In the genomic region with DNA sequence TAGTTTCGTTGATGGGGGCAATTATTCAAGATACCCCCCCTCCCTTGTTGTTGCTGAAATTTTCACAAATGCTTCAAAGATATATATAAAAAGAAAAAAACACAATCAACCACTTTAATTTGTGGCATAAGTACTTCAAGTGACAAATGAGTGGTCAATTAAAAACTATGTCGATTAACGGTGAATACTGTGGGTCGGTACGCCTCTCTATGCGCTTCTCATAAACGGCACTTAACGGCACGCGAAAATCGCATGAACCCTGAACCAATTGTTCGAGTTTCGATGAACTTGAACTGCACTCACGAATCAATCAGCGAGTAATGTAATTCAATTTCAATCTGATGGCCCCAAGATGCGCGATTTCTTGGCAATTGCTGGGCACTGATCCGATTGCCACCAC, we compare ENCODE assay signal across 3 fruit fly cellular contexts.
A peak's percentile ranks its signal among the peaks of the same experiment; 100 is the strongest.
TF ChIP-seq lines count a peak whose summit lies in the region.

No protein-coding gene starts in this region.

- TF ChIP-seq CTCF in whole organism, embryonic (GFP tag; optimal IDR thresholded peaks at IDR 0.05; lab: Kevin White, UChicago), result no peak

TF ChIP-seq in whole organism, adult, 20 proteins besides CTCF, POLR2A, EP300 and RAD21:
- peak; percentile 55 for TF ChIP-seq kay (GFP tag; lab: Kevin White, UChicago; ENCODE audit: borderline replicate concordance)
- TF ChIP-seq Mnt (GFP tag; optimal IDR thresholded peaks at IDR 0.05; lab: Kevin White, UChicago), result no peak

TF ChIP-seq in whole organism, embryonic, 481 proteins besides CTCF, POLR2A, EP300 and RAD21:
- TF ChIP-seq h (optimal IDR thresholded peaks at IDR 0.05; lab: Kevin White, UChicago) (no peak), CG34376 (GFP tag; optimal IDR thresholded peaks at IDR 0.05; lab: Kevin White, UChicago) (no peak), ac (GFP tag; optimal IDR thresholded peaks at IDR 0.05; lab: Kevin White, UChicago) (no peak), CG3995 (GFP tag; optimal IDR thresholded peaks at IDR 0.05; lab: Kevin White, UChicago) (no peak), br (optimal IDR thresholded peaks at IDR 0.05; lab: Kevin White, UChicago) (no peak), tin (GFP tag; optimal IDR thresholded peaks at IDR 0.05; lab: Kevin White, UChicago) (no peak), HLHmδ (GFP tag; optimal IDR thresholded peaks at IDR 0.05; lab: Kevin White, UChicago) (no peak), sd (tag; optimal IDR thresholded peaks at IDR 0.05; lab: Kevin White, UChicago) (peak; percentile 37), HLH4C (GFP tag; IDR thresholded peaks at IDR 0.05; lab: Robert Waterston, UW; ENCODE audit: partially characterized antibody) (no peak), wdn (GFP tag; IDR thresholded peaks at IDR 0.05; lab: Robert Waterston, UW) (no peak), az2 (GFP tag; optimal IDR thresholded peaks at IDR 0.05; lab: Kevin White, UChicago) (no peak), chinmo (GFP tag; IDR thresholded peaks at IDR 0.05; lab: Robert Waterston, UW; ENCODE audit: partially characterized antibody) (0 out of 4 replicates have a peak, but pooled peaks have one; percentile 10), Vsx1 (GFP tag; optimal IDR thresholded peaks at IDR 0.05; lab: Kevin White, UChicago) (no peak), CG18476 (GFP tag; optimal IDR thresholded peaks at IDR 0.05; lab: Kevin White, UChicago) (no peak), cad (GFP tag; optimal IDR thresholded peaks at IDR 0.05; lab: Kevin White, UChicago) (no peak), CG17829 (tag; optimal IDR thresholded peaks at IDR 0.05; lab: Kevin White, UChicago) (peak; percentile 96)

TF ChIP-seq in whole organism, prepupa, 60 proteins besides CTCF, POLR2A, EP300 and RAD21:
- TF ChIP-seq lz (GFP tag; optimal IDR thresholded peaks at IDR 0.05; lab: Kevin White, UChicago) (no peak), Sox15 (GFP tag; optimal IDR thresholded peaks at IDR 0.05; lab: Kevin White, UChicago) (no peak), svp (GFP tag; lab: Kevin White, UChicago) (peak; percentile 74)
